Worm (Caenorhabditis elegans): ENCODE measurements around the gene K08C7.1.
"Not testable (repeated sequence)": the region's sequence is repeated elsewhere in the genome, so short reads cannot be mapped to it uniquely, and the experiment has no call there.

K08C7.1 gene

ce11 chrIV:10630953-10631554 lies 25.6 kb upstream of the K08C7.1 start, which contains the start of gene F56C4.4:
Gene F56C4.4, minus strand, starts transcription at chrIV:10631267.
- TF ChIP-seq unc-62 (GFP tag; optimal IDR thresholded peaks at IDR 0.05) (peak; percentile 53), atf-7 (tag; optimal IDR thresholded peaks at IDR 0.05) (peak; percentile 32), ztf-22 (GFP tag; optimal IDR thresholded peaks at IDR 0.05) (peak; percentile 13), let-607 (tag; optimal IDR thresholded peaks at IDR 0.05) (peak; percentile 69 to 81), aptf-2 (GFP tag; conservative IDR thresholded peaks at IDR 0.05) (no peak), nhr-80 (tag; optimal IDR thresholded peaks at IDR 0.05) (peak; percentile 92), nfya-2 (GFP tag; IDR thresholded peaks at IDR 0.05) (no peak)

DNA sequence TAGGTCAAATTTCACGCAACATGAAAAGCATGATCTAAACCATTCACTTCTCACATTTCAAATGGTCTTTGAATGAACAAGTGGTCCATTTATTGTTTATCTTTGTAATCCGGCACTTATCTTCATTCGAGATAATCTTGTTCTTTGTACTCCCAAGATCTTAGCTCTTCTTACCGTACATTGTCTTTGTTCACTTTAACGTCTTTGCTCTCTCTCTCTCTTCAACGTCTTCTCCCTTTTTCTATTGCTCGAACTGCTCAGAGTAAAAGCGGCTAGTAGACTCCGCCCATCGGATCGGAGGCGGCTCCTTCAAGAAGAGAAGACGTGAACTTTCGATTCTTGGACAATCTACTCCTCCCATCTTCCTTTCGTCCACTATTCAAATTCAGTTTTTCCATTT lies 20.0 kb upstream of the K08C7.1 start, which contains the start of gene F56C4.1:
Gene F56C4.1, plus strand, starts transcription at position 301 of the 400 bp plus-strand sequence.
- TF ChIP-seq mes-4 (tag; optimal IDR thresholded peaks at IDR 0.05) (no peak), ztf-6 (GFP tag; IDR thresholded peaks at IDR 0.05) (no peak), repo-1 (tag; optimal IDR thresholded peaks at IDR 0.05) (no peak), attf-5 (GFP tag; optimal IDR thresholded peaks at IDR 0.05) (no peak), hrde-1 (tag; optimal IDR thresholded peaks at IDR 0.05; ENCODE audit: borderline replicate concordance) (no peak), F49E8.2 (tag; optimal IDR thresholded peaks at IDR 0.05; ENCODE audit: insufficient read depth) (no peak), ceh-27 (GFP tag; optimal IDR thresholded peaks at IDR 0.05) (no peak), F22D6.2 (tag; optimal IDR thresholded peaks at IDR 0.05) (no peak), snpc-1.3 (tag; optimal IDR thresholded peaks at IDR 0.05; ENCODE audit: insufficient read depth) (no peak), mxl-1 (tag; optimal IDR thresholded peaks at IDR 0.05) (no peak), madf-6 (GFP tag; IDR thresholded peaks at IDR 0.05) (no peak), sptf-2 (GFP tag; optimal IDR thresholded peaks at IDR 0.05) (no peak), hmg-20 (GFP tag; IDR thresholded peaks at IDR 0.05) (no peak), nfya-1 (tag; optimal IDR thresholded peaks at IDR 0.05; ENCODE audit: borderline replicate concordance, insufficient read depth) (no peak), hlh-26 (GFP tag; conservative IDR thresholded peaks at IDR 0.05) (no peak), Y56A3A.18 (GFP tag; IDR thresholded peaks at IDR 0.05) (no peak), nfya-2 (GFP tag; IDR thresholded peaks at IDR 0.05) (no peak), pha-4 (tag; optimal IDR thresholded peaks at IDR 0.05) (no peak), somi-1 (GFP tag; optimal IDR thresholded peaks at IDR 0.05) (no peak), dpff-1 (tag; optimal IDR thresholded peaks at IDR 0.05) (no peak)

DNA sequence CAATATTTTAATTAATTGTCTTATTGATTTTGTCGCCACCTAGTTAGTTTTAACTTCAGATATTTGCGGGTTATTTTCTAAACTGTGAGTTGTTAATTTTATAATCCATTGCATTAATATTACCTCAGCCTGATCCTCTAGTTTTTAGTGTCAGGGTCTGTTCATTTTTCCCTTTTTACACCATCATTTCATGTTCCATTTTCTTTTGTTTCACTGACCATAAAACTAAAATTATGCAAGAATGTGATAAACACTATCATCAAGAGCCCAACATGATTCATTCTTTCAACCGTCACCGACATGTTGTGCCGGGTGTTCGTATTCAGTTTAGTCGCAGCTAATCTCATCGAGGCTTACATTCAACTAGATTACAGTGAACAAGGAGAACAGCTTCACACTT lies 17.6 kb upstream of the K08C7.1 start, which contains the start of gene F56C4.2:
Gene F56C4.2, plus strand, starts transcription at position 301 of the 400 bp plus-strand sequence.
- no peak for TF ChIP-seq mel-28 (tag; optimal IDR thresholded peaks at IDR 0.05; ENCODE audit: borderline replicate concordance)

DNA sequence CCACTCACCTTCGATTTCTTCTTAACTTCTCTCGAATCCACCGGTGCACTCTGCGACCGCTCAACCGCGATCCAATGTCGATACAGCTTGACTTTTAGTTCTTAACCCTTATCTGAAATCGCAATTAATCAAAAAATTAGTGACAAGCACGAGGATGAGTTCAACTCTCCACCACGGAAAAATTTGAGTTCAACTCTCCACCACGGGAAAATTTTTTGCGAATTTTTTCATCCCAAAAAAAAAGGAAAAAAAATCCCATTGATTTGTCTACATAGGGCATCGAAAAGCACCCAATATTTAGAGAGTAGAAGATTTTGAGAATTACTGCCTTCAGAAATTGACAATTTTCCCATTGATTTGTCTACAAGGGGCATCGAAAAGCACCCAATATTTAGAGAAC lies 2.6 kb upstream of the K08C7.1 start, which contains the start of gene glb-19:
Gene glb-19, minus strand, starts transcription at position 101 of the 400 bp plus-strand sequence.
- not testable (repeated sequence) for TF ChIP-seq ztf-28 (GFP tag; IDR thresholded peaks at IDR 0.05); F22D6.2 (tag; optimal IDR thresholded peaks at IDR 0.05); snpc-1.3 (tag; optimal IDR thresholded peaks at IDR 0.05; ENCODE audit: insufficient read depth)

ce11 chrIV:10658366-10658765 lies 1.8 kb downstream of the K08C7.1 start:
- TF ChIP-seq Y56A3A.18 (GFP tag; IDR thresholded peaks at IDR 0.05) = peak; percentile 90
- TF ChIP-seq C17E4.6 (GFP tag; IDR thresholded peaks at IDR 0.05) = 0 out of 2 replicates have a peak, but pooled peaks have one; percentile 30
- peak; percentile 80 for TF ChIP-seq attf-6 (GFP tag; IDR thresholded peaks at IDR 0.05)
- 0 out of 2 replicates have a peak, but pooled peaks have one; percentile 28 for TF ChIP-seq Y95B8A.8 (GFP tag; IDR thresholded peaks at IDR 0.05)
- 0 out of 2 replicates have a peak, but pooled peaks have one; percentile 30 for TF ChIP-seq B0019.2 (GFP tag; conservative IDR thresholded peaks at IDR 0.05)
- TF ChIP-seq Y53G8AR.9 (GFP tag; conservative IDR thresholded peaks at IDR 0.05) = peak; percentile 63
- TF ChIP-seq F37B4.10 (GFP tag; IDR thresholded peaks at IDR 0.05) = 0 out of 2 replicates have a peak, but pooled peaks have one; percentile 28
- TF ChIP-seq rpc-1 (optimal IDR thresholded peaks at IDR 0.05) = not testable (repeated sequence)
- peak; percentile 36 for TF ChIP-seq rpc-1 (tag; optimal IDR thresholded peaks at IDR 0.05)
- peak; percentile 17 for TF ChIP-seq B0261.1 (tag; optimal IDR thresholded peaks at IDR 0.05)
- TF ChIP-seq egl-44 (GFP tag; IDR thresholded peaks at IDR 0.05) = peak; percentile 86
- peak; percentile 73 for TF ChIP-seq hmg-20 (GFP tag; IDR thresholded peaks at IDR 0.05)
- peak; percentile 83; the same call in 1 of the 2 replicates for TF ChIP-seq sea-2 (GFP tag; IDR thresholded peaks at IDR 0.05)
- peak; percentile 41; the same call in 1 of the 2 replicates for TF ChIP-seq ceh-100 (GFP tag; IDR thresholded peaks at IDR 0.05)
- peak; percentile 86 for TF ChIP-seq madf-3 (GFP tag; IDR thresholded peaks at IDR 0.05)
